Worm (Caenorhabditis elegans) whole organism, young adult: ENCODE data around the gene F25D1.3.
A peak's percentile ranks its signal among the peaks of the same experiment; 100 is the strongest.

Experiments
- B0261.1 ChIP-seq: sonication (generic microtip); optimal IDR thresholded peaks from 2 replicates; lab custom pipeline; 2016; ENCODE audit warnings: mild to moderate bottlenecking, missing genetic modification characterization, moderate library complexity, missing compliant biosample characterization
- B0336.3 ChIP-seq: fragments of 200-800 bp; sonication (Bioruptor generic); IDR thresholded peaks from 2 replicates; pipeline ENCODE4 v1.3.6; 2022; ENCODE audit warnings: missing genetic modification characterization, missing compliant biosample characterization
- C06A6.2 ChIP-seq: fragments of 200-800 bp; sonication (Bioruptor generic); conservative IDR thresholded peaks from 2 replicates; pipeline ENCODE4 v1.3.6; 2022; ENCODE audit warnings: missing genetic modification characterization, missing compliant biosample characterization
- F33H1.4 ChIP-seq: fragments of 200-800 bp; sonication (Bioruptor generic); IDR thresholded peaks from 2 replicates; pipeline ENCODE4 v1.3.6; 2022; ENCODE audit warnings: missing genetic modification reagents, missing genetic modification characterization, missing compliant biosample characterization
- F49E8.2 ChIP-seq: sonication (generic microtip); optimal IDR thresholded peaks from 3 replicates; lab custom pipeline; 2017; ENCODE audit warnings: missing genetic modification characterization, mild to moderate bottlenecking, missing compliant biosample characterization, antibody characterized with exemption, moderate library complexity; ENCODE audit not compliant: insufficient read depth
- F57A8.1 ChIP-seq: fragments of 200-800 bp; sonication (Bioruptor generic); optimal IDR thresholded peaks from 2 replicates; lab custom pipeline; 2018; ENCODE audit warnings: mild to moderate bottlenecking, missing genetic modification characterization, moderate library complexity, missing compliant biosample characterization
- K11D2.4 ChIP-seq: fragments of 200-800 bp; sonication (Bioruptor generic); IDR thresholded peaks from 2 replicates; pipeline ENCODE4 v1.3.6; 2022; ENCODE audit warnings: missing genetic modification reagents, missing genetic modification characterization, missing compliant biosample characterization
- T07F8.4 ChIP-seq: sonication (generic microtip); optimal IDR thresholded peaks from 2 replicates; lab custom pipeline; 2016; ENCODE audit warnings: mild to moderate bottlenecking, missing genetic modification characterization, moderate library complexity, missing compliant biosample characterization
- Y53F4B.3 ChIP-seq: fragments of 200-800 bp; sonication (Bioruptor generic); IDR thresholded peaks from 2 replicates; pipeline ENCODE4 v1.3.6; 2022; ENCODE audit warnings: missing genetic modification reagents, missing genetic modification characterization, missing compliant biosample characterization
- Y53G8AR.9 ChIP-seq: fragments of 200-800 bp; sonication (Bioruptor generic); conservative IDR thresholded peaks from 2 replicates; pipeline ENCODE4 v1.3.6; 2022; ENCODE audit warnings: missing genetic modification reagents, missing genetic modification characterization, missing compliant biosample characterization
- Y67H2A.10 ChIP-seq: fragments of 200-800 bp; sonication (Bioruptor generic); conservative IDR thresholded peaks from 2 replicates; pipeline ENCODE4 v1.3.6; 2022; ENCODE audit warnings: missing genetic modification reagents, missing genetic modification characterization, missing compliant biosample characterization
- Y79H2A.3 ChIP-seq: fragments of 200-800 bp; sonication (Bioruptor generic); conservative IDR thresholded peaks from 2 replicates; pipeline ENCODE4 v1.3.6; 2022; ENCODE audit warnings: missing genetic modification reagents, missing genetic modification characterization, missing compliant biosample characterization
- ZK185.1 ChIP-seq: sonication (generic microtip); optimal IDR thresholded peaks from 2 replicates; lab custom pipeline; 2016; ENCODE audit warnings: mild to moderate bottlenecking, missing genetic modification characterization, missing compliant biosample characterization; ENCODE audit not compliant: poor library complexity, severe bottlenecking
- aptf-2 ChIP-seq: fragments of 200-800 bp; sonication (Bioruptor generic); conservative IDR thresholded peaks from 2 replicates; pipeline ENCODE4 v1.3.6; 2022; ENCODE audit warnings: missing genetic modification reagents, missing genetic modification characterization, missing compliant biosample characterization
- attf-3 ChIP-seq: fragments of 200-800 bp; sonication (Bioruptor generic); conservative IDR thresholded peaks from 2 replicates; pipeline ENCODE4 v1.3.6; 2022; ENCODE audit warnings: missing genetic modification reagents, missing genetic modification characterization, missing compliant biosample characterization
- attf-5 ChIP-seq: fragments of 200-800 bp; sonication (Bioruptor generic); optimal IDR thresholded peaks from 2 replicates; lab custom pipeline; 2018; ENCODE audit warnings: mild to moderate bottlenecking, missing genetic modification characterization, missing compliant biosample characterization
- bed-2 ChIP-seq: fragments of 200-800 bp; sonication (Bioruptor generic); IDR thresholded peaks from 2 replicates; pipeline ENCODE4 v1.3.6; 2022; ENCODE audit warnings: missing genetic modification reagents, missing genetic modification characterization, missing compliant biosample characterization
- cebp-1 ChIP-seq, 2 experiments: fragments of 200-800 bp in 1 of 2; sonication (Bioruptor generic) in 1 of 2; sonication (generic microtip) in 1 of 2; IDR thresholded peaks in 1 of 2; optimal IDR thresholded peaks in 1 of 2; 2 replicates each; pipeline versions ENCODE4 v1.3.6 to Lab custom; 2017 to 2022; ENCODE audit warnings: missing compliant biosample characterization in 2 of 2, missing genetic modification characterization in 2 of 2, mild to moderate bottlenecking in 1 of 2, missing genetic modification reagents in 1 of 2, moderate library complexity in 1 of 2
- ceh-40 ChIP-seq: fragments of 200-800 bp; sonication (Bioruptor generic); IDR thresholded peaks from 2 replicates; pipeline ENCODE4 v1.3.6; 2022; ENCODE audit warnings: missing genetic modification characterization, missing compliant biosample characterization
- ceh-79 ChIP-seq: sonication (generic microtip); optimal IDR thresholded peaks from 2 replicates; lab custom pipeline; 2017; ENCODE audit warnings: mild to moderate bottlenecking, missing genetic modification characterization, missing compliant biosample characterization
- dpl-1 ChIP-seq: fragments of 150-350 bp; optimal IDR thresholded peaks from 2 replicates; lab custom pipeline; 2014; ENCODE audit warnings: missing biosample characterization, missing genetic modification reagents, missing genetic modification characterization
- efl-1 ChIP-seq: fragments of 150-350 bp; optimal IDR thresholded peaks from 2 replicates; lab custom pipeline; 2014; ENCODE audit warnings: missing biosample characterization, missing genetic modification reagents, missing genetic modification characterization
- egl-18 ChIP-seq: fragments of 200-800 bp; sonication (Bioruptor generic); IDR thresholded peaks from 2 replicates; pipeline ENCODE4 v1.3.6; 2022; ENCODE audit warnings: missing genetic modification reagents, missing genetic modification characterization, missing compliant biosample characterization
- egl-44 ChIP-seq: fragments of 200-800 bp; sonication (Bioruptor generic); IDR thresholded peaks from 2 replicates; pipeline ENCODE4 v1.3.6; 2022; ENCODE audit warnings: missing genetic modification reagents, missing genetic modification characterization, missing compliant biosample characterization
- fkh-3 ChIP-seq: sonication (generic microtip); optimal IDR thresholded peaks from 2 replicates; lab custom pipeline; 2016; ENCODE audit warnings: mild to moderate bottlenecking, missing genetic modification characterization, missing compliant biosample characterization
- gei-17 ChIP-seq: fragments of 200-800 bp; sonication (Bioruptor generic); optimal IDR thresholded peaks from 2 replicates; lab custom pipeline; 2018; ENCODE audit warnings: mild to moderate bottlenecking, missing genetic modification characterization, missing compliant biosample characterization
- hlh-12 ChIP-seq: sonication (generic microtip); optimal IDR thresholded peaks from 2 replicates; lab custom pipeline; 2016; ENCODE audit warnings: missing genetic modification characterization, missing compliant biosample characterization
- hmg-1.2 ChIP-seq: fragments of 200-800 bp; sonication (Bioruptor generic); IDR thresholded peaks from 2 replicates; pipeline ENCODE4 v1.3.6; 2022; ENCODE audit warnings: missing genetic modification reagents, missing genetic modification characterization, missing compliant biosample characterization
- lin-40 ChIP-seq: sonication (generic microtip); optimal IDR thresholded peaks from 2 replicates; lab custom pipeline; 2016; ENCODE audit warnings: missing genetic modification characterization, mild to moderate bottlenecking, missing compliant biosample characterization, missing genotype, missing genetic modification reagents
- lin-54 ChIP-seq: fragments of 200-800 bp; sonication (Bioruptor generic); optimal IDR thresholded peaks from 2 replicates; lab custom pipeline; 2018; ENCODE audit warnings: mild to moderate bottlenecking, missing genetic modification characterization, missing compliant biosample characterization
- lsl-1 ChIP-seq: fragments of 200-800 bp; sonication (Bioruptor generic); optimal IDR thresholded peaks from 2 replicates; lab custom pipeline; 2018; ENCODE audit warnings: mild to moderate bottlenecking, missing genetic modification characterization, moderate library complexity, missing compliant biosample characterization
- madf-10 ChIP-seq: sonication (generic microtip); optimal IDR thresholded peaks from 2 replicates; lab custom pipeline; 2016; ENCODE audit warnings: mild to moderate bottlenecking, missing genetic modification characterization, missing compliant biosample characterization
- madf-3 ChIP-seq: fragments of 200-800 bp; sonication (Bioruptor generic); IDR thresholded peaks from 2 replicates; pipeline ENCODE4 v1.3.6; 2022; ENCODE audit warnings: missing genetic modification reagents, missing genetic modification characterization, missing compliant biosample characterization
- mcd-1 ChIP-seq: fragments of 200-800 bp; sonication (Bioruptor generic); IDR thresholded peaks from 2 replicates; pipeline ENCODE4 v1.3.6; 2022; ENCODE audit warnings: missing genetic modification reagents, missing genetic modification characterization, missing compliant biosample characterization
- mxl-1 ChIP-seq: sonication (generic microtip); optimal IDR thresholded peaks from 2 replicates; lab custom pipeline; 2016; ENCODE audit warnings: missing genetic modification characterization, missing compliant biosample characterization
- nfyb-1 ChIP-seq: fragments of 200-800 bp; sonication (Bioruptor generic); IDR thresholded peaks from 2 replicates; pipeline ENCODE4 v1.3.6; 2022; ENCODE audit warnings: missing genetic modification reagents, missing genetic modification characterization, missing compliant biosample characterization
- nhr-120 ChIP-seq: fragments of 200-800 bp; sonication (Bioruptor generic); IDR thresholded peaks from 2 replicates; pipeline ENCODE4 v1.3.6; 2022; ENCODE audit warnings: missing genetic modification characterization, missing compliant biosample characterization
- nhr-179 ChIP-seq: sonication (generic microtip); optimal IDR thresholded peaks from 2 replicates; lab custom pipeline; 2016; ENCODE audit warnings: mild to moderate bottlenecking, missing genetic modification characterization, missing compliant biosample characterization
- nhr-27 ChIP-seq: fragments of 200-800 bp; sonication (Bioruptor generic); optimal IDR thresholded peaks from 2 replicates; lab custom pipeline; 2018; ENCODE audit warnings: mild to moderate bottlenecking, missing genetic modification characterization, moderate library complexity, missing compliant biosample characterization
- rcor-1 ChIP-seq: fragments of 200-800 bp; sonication (Bioruptor generic); IDR thresholded peaks from 2 replicates; pipeline ENCODE4 v1.3.6; 2022; ENCODE audit warnings: missing genetic modification reagents, missing genetic modification characterization, missing compliant biosample characterization
- rpc-1 ChIP-seq, 2 experiments: fragments of 150-350 bp in 1 of 2; sonication (generic microtip) in 1 of 2; optimal IDR thresholded peaks; 2 replicates each; lab custom pipeline; 2014 to 2018; ENCODE audit warnings: missing biosample characterization in 1 of 2, missing genetic modification characterization in 1 of 2, missing genetic modification reagents in 1 of 2, missing genotype in 1 of 2
- snpc-3.4 ChIP-seq: sonication (generic microtip); optimal IDR thresholded peaks from 2 replicates; lab custom pipeline; 2017; ENCODE audit warnings: missing genetic modification characterization, mild to moderate bottlenecking, missing compliant biosample characterization, antibody characterized with exemption, moderate library complexity, missing genotype, missing genetic modification reagents
- somi-1 ChIP-seq: fragments of 200-800 bp; sonication (Bioruptor generic); optimal IDR thresholded peaks from 2 replicates; lab custom pipeline; 2018; ENCODE audit warnings: mild to moderate bottlenecking, missing genetic modification characterization, missing compliant biosample characterization
- tbp1 ChIP-seq: fragments of 200-800 bp; sonication (Bioruptor generic); optimal IDR thresholded peaks from 2 replicates; lab custom pipeline; 2018; ENCODE audit warnings: mild to moderate bottlenecking, missing genetic modification characterization, missing compliant biosample characterization
- tbx-9 ChIP-seq: sonication (generic microtip); optimal IDR thresholded peaks from 2 replicates; lab custom pipeline; 2016; ENCODE audit warnings: borderline replicate concordance, missing genetic modification characterization, inconsistent platforms, missing compliant biosample characterization
- tlf-1 ChIP-seq: fragments of 200-800 bp; sonication (Bioruptor generic); optimal IDR thresholded peaks from 2 replicates; lab custom pipeline; 2018; ENCODE audit warnings: mild to moderate bottlenecking, missing genetic modification characterization, missing compliant biosample characterization
- zfh-2 ChIP-seq: fragments of 200-800 bp; sonication (Bioruptor generic); conservative IDR thresholded peaks from 2 replicates; pipeline ENCODE4 v1.3.6; 2022; ENCODE audit warnings: missing genetic modification reagents, missing genetic modification characterization, missing compliant biosample characterization

F25D1.3 gene

ce11 chrV:10536808-10537207 lies 8.3 kb downstream of the F25D1.3 start (continued):
- TF ChIP-seq nhr-120 (GFP tag; lab: Robert Waterston, UW) (no peak), tbx-9 (tag; lab: Kevin White, UChicago) (no peak), ZK185.1 (tag; lab: Kevin White, UChicago) (peak; percentile 88), tbp1 (peak; percentile 54), egl-44 (no peak), K11D2.4 (GFP tag; lab: Robert Waterston, UW) (peak; percentile 71), mxl-1 (no peak), ceh-79 (no peak), lsl-1 (peak; percentile 30), lin-40 (tag; lab: Kevin White, UChicago) (peak; percentile 89), madf-10 (peak; percentile 63), gei-17 (no peak), F49E8.2 (tag; lab: Kevin White, UChicago) (no peak), zfh-2 (GFP tag; lab: Robert Waterston, UW) (peak; percentile 90), snpc-3.4 (tag; lab: Kevin White, UChicago) (no peak), hmg-1.2 (GFP tag; lab: Robert Waterston, UW) (peak; percentile 54), dpl-1 (peak; percentile 69), egl-18 (GFP tag; lab: Robert Waterston, UW) (no peak), F57A8.1 (GFP tag; lab: Kevin White, UChicago) (no peak), ceh-40 (GFP tag; lab: Robert Waterston, UW) (no peak), T07F8.4 (tag; lab: Kevin White, UChicago) (no peak), somi-1 (GFP tag; lab: Kevin White, UChicago) (peak; percentile 78), bed-2 (GFP tag; lab: Robert Waterston, UW) (no peak), Y67H2A.10 (GFP tag; lab: Robert Waterston, UW) (no peak), rcor-1 (GFP tag; lab: Robert Waterston, UW) (peak; percentile 50; the same call in 1 of the 2 replicates), Y53G8AR.9 (GFP tag; lab: Robert Waterston, UW) (peak; percentile 81), Y79H2A.3 (no peak), hlh-12 (tag; lab: Kevin White, UChicago) (no peak), F33H1.4 (GFP tag; lab: Robert Waterston, UW) (0 out of 2 replicates have a peak, but pooled peaks have one; percentile 40), B0261.1 (tag; lab: Kevin White, UChicago) (no peak), attf-5 (GFP tag; lab: Kevin White, UChicago) (peak; percentile 90), B0336.3 (GFP tag; lab: Robert Waterston, UW) (peak; percentile 42; the same call in 1 of the 2 replicates), lin-54 (GFP tag; lab: Kevin White, UChicago) (peak; percentile 94), rpc-1 (optimal IDR thresholded peaks at IDR 0.05; lab: Kevin White, UChicago) (no peak), rpc-1 (tag; optimal IDR thresholded peaks at IDR 0.05; lab: Kevin White, UChicago) (no peak), efl-1 (peak; percentile 63), nhr-179 (tag; lab: Kevin White, UChicago) (no peak), C06A6.2 (GFP tag; lab: Robert Waterston, UW) (0 out of 2 replicates have a peak, but pooled peaks have one; percentile 60), tlf-1 (GFP tag; lab: Kevin White, UChicago) (peak; percentile 55), mcd-1 (GFP tag; lab: Robert Waterston, UW) (peak; percentile 82), attf-3 (0 out of 2 replicates have a peak, but pooled peaks have one; percentile 59), fkh-3 (tag; lab: Kevin White, UChicago) (no peak), nfyb-1 (GFP tag; lab: Robert Waterston, UW) (peak; percentile 82), cebp-1 (GFP tag; IDR thresholded peaks at IDR 0.05; lab: Robert Waterston, UW) (0 out of 2 replicates have a peak, but pooled peaks have one; percentile 46), cebp-1 (tag; optimal IDR thresholded peaks at IDR 0.05; lab: Kevin White, UChicago) (peak; percentile 90), Y53F4B.3 (no peak), aptf-2 (GFP tag; lab: Robert Waterston, UW) (no peak), madf-3 (GFP tag; lab: Robert Waterston, UW) (no peak), nhr-27 (tag; lab: Kevin White, UChicago) (no peak)
